Worm (Caenorhabditis elegans) whole organism, L4/young adult: ENCODE results near the gene F09E10.7.

Experiments used
- dao-5 ChIP-seq: sonication (generic microtip); optimal IDR thresholded peaks from 2 replicates; lab custom pipeline; 2016; ENCODE audit warnings: missing genotype, missing genetic modification characterization, moderate library complexity, missing compliant biosample characterization
- him-1 ChIP-seq: sonication (generic microtip); optimal IDR thresholded peaks from 2 replicates; lab custom pipeline; 2016; ENCODE audit warnings: missing genotype, missing genetic modification reagents, missing genetic modification characterization, missing compliant biosample characterization

DNA sequence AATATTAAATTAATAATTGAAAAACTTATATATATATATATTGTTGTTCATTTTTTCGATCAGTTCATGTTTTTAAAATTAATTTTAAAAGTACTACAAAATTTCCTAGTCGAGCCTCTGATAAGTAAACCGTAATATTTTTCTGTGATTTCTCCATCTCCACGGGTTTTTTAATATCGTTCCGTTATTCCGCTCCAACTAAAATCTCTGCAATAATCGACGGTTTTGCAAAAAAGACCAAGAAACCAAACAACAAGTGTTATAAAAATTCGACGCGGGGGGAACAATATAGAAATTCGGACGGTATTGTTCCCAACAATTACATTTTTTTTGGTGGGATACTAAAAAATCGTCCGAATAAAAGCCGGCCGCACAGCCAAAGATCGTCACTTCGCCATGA lies 838 bp upstream of the F09E10.7 start, which contains the start of gene F09E10.1:
- TF ChIP-seq dao-5 (no peak), him-1 (no peak)
